Fruit fly (Drosophila melanogaster) whole organism, embryonic: ENCODE measurements around the gene Cp36.

Source experiments
- Adf1 ChIP-seq: fragments of 200-800 bp; sonication (Bioruptor generic); IDR thresholded peaks from 2 replicates; pipeline ENCODE4 v1.3.6; 2022; ENCODE audit warnings: missing biosample characterization, missing genetic modification characterization
- Antp ChIP-seq: fragments of 200-800 bp; sonication (Bioruptor generic); optimal IDR thresholded peaks from 3 replicates; lab custom pipeline; 2016; ENCODE audit warnings: missing biosample characterization, missing genetic modification characterization
- Atf6 ChIP-seq: fragments of 200-800 bp; sonication (Bioruptor generic); IDR thresholded peaks from 2 replicates; pipeline ENCODE4 v1.3.6; 2022; ENCODE audit warnings: missing biosample characterization, missing genetic modification characterization
- Bteb2 ChIP-seq: fragments of 200-800 bp; sonication (Bioruptor generic); optimal IDR thresholded peaks from 2 replicates; lab custom pipeline; 2016; ENCODE audit warnings: missing biosample characterization, missing genetic modification characterization
- CG10366 ChIP-seq: fragments of 200-800 bp; sonication (Bioruptor generic); IDR thresholded peaks from 2 replicates; pipeline ENCODE4 v1.3.6; 2022; ENCODE audit warnings: missing biosample characterization, missing genetic modification characterization
- CG12071 ChIP-seq: fragments of 200-800 bp; sonication (Bioruptor generic); optimal IDR thresholded peaks from 3 replicates; lab custom pipeline; 2018; ENCODE audit warnings: missing biosample characterization, mild to moderate bottlenecking, missing genetic modification characterization
- CG16779 ChIP-seq: fragments of 200-800 bp; sonication (Bioruptor generic); IDR thresholded peaks from 2 replicates; pipeline ENCODE4 v1.3.6; 2022; ENCODE audit warnings: missing biosample characterization, missing genetic modification characterization
- CG16863 ChIP-seq: fragments of 200-800 bp; sonication (Bioruptor generic); optimal IDR thresholded peaks from 3 replicates; lab custom pipeline; 2016; ENCODE audit warnings: missing biosample characterization, missing genetic modification characterization
- CG17802 ChIP-seq: fragments of 200-800 bp; sonication (Bioruptor generic); optimal IDR thresholded peaks from 2 replicates; lab custom pipeline; 2018; ENCODE audit warnings: missing biosample characterization, mild to moderate bottlenecking, missing genetic modification characterization, moderate library complexity
- CG2129 ChIP-seq: fragments of 200-800 bp; sonication (Bioruptor generic); IDR thresholded peaks from 2 replicates; pipeline ENCODE4 v1.3.6; 2022; ENCODE audit warnings: missing biosample characterization, missing genetic modification characterization; ENCODE audit not compliant: partially characterized antibody
- CG5180 ChIP-seq: fragments of 200-800 bp; sonication (Bioruptor generic); optimal IDR thresholded peaks from 3 replicates; lab custom pipeline; 2017; ENCODE audit warnings: missing biosample characterization, missing genetic modification characterization, mild to moderate bottlenecking, moderate library complexity, missing genetic modification reagents
- CG6689 ChIP-seq: fragments of 200-800 bp; sonication (Bioruptor generic); IDR thresholded peaks from 2 replicates; pipeline ENCODE4 v1.3.6; 2022; ENCODE audit warnings: missing biosample characterization, missing genetic modification characterization
- CG6791 ChIP-seq: fragments of 200-800 bp; sonication (Bioruptor generic); IDR thresholded peaks from 3 replicates; pipeline ENCODE4 v1.3.6; 2022; ENCODE audit warnings: missing biosample characterization, missing genetic modification characterization; ENCODE audit not compliant: partially characterized antibody
- CG7745 ChIP-seq: fragments of 200-800 bp; sonication (Bioruptor generic); optimal IDR thresholded peaks from 2 replicates; lab custom pipeline; 2018; ENCODE audit warnings: missing biosample characterization, mild to moderate bottlenecking, missing genetic modification characterization, moderate library complexity
- CG9609 ChIP-seq: fragments of 200-800 bp; sonication (Bioruptor generic); optimal IDR thresholded peaks from 3 replicates; lab custom pipeline; 2016; ENCODE audit warnings: missing biosample characterization, missing genetic modification characterization
- Chrac-16 ChIP-seq: fragments of 200-800 bp; sonication (Bioruptor generic); optimal IDR thresholded peaks from 3 replicates; lab custom pipeline; 2016; ENCODE audit warnings: missing biosample characterization, missing genetic modification characterization
- CkIIα-i1 ChIP-seq: fragments of 200-800 bp; sonication (Bioruptor generic); IDR thresholded peaks from 2 replicates; pipeline ENCODE4 v1.3.6; 2022; ENCODE audit warnings: missing biosample characterization, missing genetic modification characterization
- Dbx ChIP-seq: fragments of 200-800 bp; sonication (Bioruptor generic); IDR thresholded peaks from 3 replicates; pipeline ENCODE4 v1.3.6; 2022; ENCODE audit warnings: missing biosample characterization, missing genetic modification characterization
- Dfd ChIP-seq, 2 experiments: fragments of >200 bp; optimal IDR thresholded peaks; 2 replicates each; lab custom pipeline; 2017; ENCODE audit warnings: missing biosample characterization in 2 of 2, missing genetic modification characterization in 2 of 2
- Dp ChIP-seq: fragments of 200-800 bp; sonication (Bioruptor generic); optimal IDR thresholded peaks from 2 replicates; lab custom pipeline; 2018; ENCODE audit warnings: missing biosample characterization, mild to moderate bottlenecking, missing genetic modification characterization, moderate library complexity
- MESR4 ChIP-seq: fragments of 200-800 bp; sonication (Bioruptor generic); optimal IDR thresholded peaks from 2 replicates; lab custom pipeline; 2018; ENCODE audit warnings: missing biosample characterization, mild to moderate bottlenecking, missing genetic modification characterization, moderate library complexity
- NC2α ChIP-seq: fragments of 200-800 bp; sonication (Bioruptor generic); optimal IDR thresholded peaks from 2 replicates; lab custom pipeline; 2016; ENCODE audit warnings: missing biosample characterization, missing genetic modification characterization
- Oaz ChIP-seq: fragments of 200-800 bp; sonication (Bioruptor generic); IDR thresholded peaks from 2 replicates; pipeline ENCODE4 v1.3.6; 2022; ENCODE audit warnings: missing biosample characterization, missing genetic modification characterization
- Opbp ChIP-seq: fragments of 200-800 bp; sonication (Bioruptor generic); IDR thresholded peaks from 3 replicates; pipeline ENCODE4 v1.3.6; 2022; ENCODE audit warnings: missing biosample characterization, missing genetic modification characterization; ENCODE audit not compliant: partially characterized antibody
- Vsx1 ChIP-seq: fragments of 200-800 bp; sonication (Bioruptor generic); optimal IDR thresholded peaks from 2 replicates; lab custom pipeline; 2017; ENCODE audit warnings: missing biosample characterization, mild to moderate bottlenecking, missing genetic modification characterization, missing genetic modification reagents
- YL-1 ChIP-seq: fragments of 200-800 bp; sonication (Bioruptor generic); optimal IDR thresholded peaks from 3 replicates; lab custom pipeline; 2017; ENCODE audit warnings: missing biosample characterization, mild to moderate bottlenecking, missing genetic modification characterization
- al ChIP-seq: fragments of 200-800 bp; sonication (Bioruptor generic); IDR thresholded peaks from 2 replicates; pipeline ENCODE4 v1.3.6; 2022; ENCODE audit warnings: missing biosample characterization, missing genetic modification characterization
- br ChIP-seq: fragments of >200 bp; optimal IDR thresholded peaks from 2 replicates; lab custom pipeline; 2017
- btn ChIP-seq: fragments of 200-800 bp; sonication (Bioruptor generic); optimal IDR thresholded peaks from 2 replicates; lab custom pipeline; 2016; ENCODE audit warnings: missing biosample characterization, missing genetic modification characterization
- cg ChIP-seq: fragments of 200-800 bp; sonication (Bioruptor generic); optimal IDR thresholded peaks from 3 replicates; lab custom pipeline; 2019; ENCODE audit warnings: missing biosample characterization, mild to moderate bottlenecking, missing genetic modification characterization, moderate library complexity
- chif ChIP-seq, 2 experiments: fragments of 200-800 bp; sonication (Bioruptor generic); optimal IDR thresholded peaks; 3 replicates each; lab custom pipeline; 2016; ENCODE audit warnings: missing biosample characterization in 2 of 2, missing genetic modification characterization in 2 of 2
- chm ChIP-seq: fragments of 200-800 bp; sonication (Bioruptor generic); IDR thresholded peaks from 2 replicates; pipeline ENCODE4 v1.3.6; 2022; ENCODE audit warnings: missing biosample characterization, missing genetic modification characterization
- croc ChIP-seq: fragments of 200-800 bp; sonication (Bioruptor generic); conservative IDR thresholded peaks from 3 replicates; pipeline ENCODE4 v1.3.6; 2022; ENCODE audit warnings: missing biosample characterization, missing genetic modification characterization
- da ChIP-seq: fragments of 200-800 bp; sonication (Bioruptor generic); optimal IDR thresholded peaks from 2 replicates; lab custom pipeline; 2016; ENCODE audit warnings: missing biosample characterization, missing genetic modification characterization
- fd96Cb ChIP-seq: fragments of 200-800 bp; sonication (Bioruptor generic); optimal IDR thresholded peaks from 2 replicates; lab custom pipeline; 2018; ENCODE audit warnings: missing biosample characterization, mild to moderate bottlenecking, missing genetic modification characterization, moderate library complexity
- fu2 ChIP-seq: fragments of 200-800 bp; sonication (Bioruptor generic); optimal IDR thresholded peaks from 2 replicates; lab custom pipeline; 2016; ENCODE audit warnings: missing biosample characterization, missing genetic modification characterization
- gcm2 ChIP-seq: fragments of 200-800 bp; sonication (Bioruptor generic); optimal IDR thresholded peaks from 2 replicates; lab custom pipeline; 2016; ENCODE audit warnings: missing biosample characterization, missing genetic modification characterization
- h ChIP-seq: fragments of >200 bp; optimal IDR thresholded peaks from 2 replicates; lab custom pipeline; 2017
- ham ChIP-seq: fragments of 200-800 bp; sonication (Bioruptor generic); IDR thresholded peaks from 2 replicates; pipeline ENCODE4 v1.3.6; 2022; ENCODE audit warnings: missing biosample characterization, missing genetic modification characterization
- hth ChIP-seq: fragments of >200 bp; optimal IDR thresholded peaks from 2 replicates; lab custom pipeline; 2017; ENCODE audit warnings: inconsistent platforms
- jing ChIP-seq: fragments of 200-800 bp; sonication (Bioruptor generic); optimal IDR thresholded peaks from 2 replicates; lab custom pipeline; 2018; ENCODE audit warnings: missing biosample characterization, mild to moderate bottlenecking, missing genetic modification characterization
- lab ChIP-seq: fragments of 200-800 bp; sonication (Bioruptor generic); optimal IDR thresholded peaks from 3 replicates; lab custom pipeline; 2017; ENCODE audit warnings: missing biosample characterization, missing genetic modification characterization, mild to moderate bottlenecking, moderate library complexity, missing genetic modification reagents
- lmd ChIP-seq: fragments of 200-800 bp; sonication (Bioruptor generic); IDR thresholded peaks from 2 replicates; pipeline ENCODE4 v1.3.6; 2022; ENCODE audit warnings: missing biosample characterization, missing genetic modification characterization
- luna ChIP-seq: fragments of 200-800 bp; sonication (Bioruptor generic); optimal IDR thresholded peaks from 2 replicates; lab custom pipeline; 2016; ENCODE audit warnings: missing biosample characterization, missing genetic modification characterization
- mam ChIP-seq: fragments of 200-800 bp; sonication (Bioruptor generic); optimal IDR thresholded peaks from 3 replicates; lab custom pipeline; 2016; ENCODE audit warnings: missing biosample characterization, missing genetic modification characterization
- pfk ChIP-seq: fragments of 200-800 bp; sonication (Bioruptor generic); optimal IDR thresholded peaks from 2 replicates; lab custom pipeline; 2018; ENCODE audit warnings: missing biosample characterization, mild to moderate bottlenecking, missing genetic modification characterization, moderate library complexity
- psq ChIP-seq: fragments of 200-800 bp; sonication (Bioruptor generic); optimal IDR thresholded peaks from 2 replicates; lab custom pipeline; 2017; ENCODE audit warnings: missing biosample characterization, missing genetic modification characterization
- rib ChIP-seq: fragments of 200-800 bp; sonication (Bioruptor generic); IDR thresholded peaks from 2 replicates; pipeline ENCODE4 v1.3.6; 2022; ENCODE audit warnings: missing biosample characterization, missing genetic modification characterization
- shn ChIP-seq: fragments of 200-800 bp; sonication (Bioruptor generic); optimal IDR thresholded peaks from 3 replicates; lab custom pipeline; 2016; ENCODE audit warnings: missing biosample characterization, missing genetic modification characterization
- trem ChIP-seq: fragments of 200-800 bp; optimal IDR thresholded peaks from 3 replicates; lab custom pipeline; 2019; ENCODE audit warnings: missing biosample characterization, mild to moderate bottlenecking, missing genetic modification characterization, moderate library complexity
- unpg ChIP-seq: fragments of 200-800 bp; sonication (Bioruptor generic); optimal IDR thresholded peaks from 3 replicates; lab custom pipeline; 2018; ENCODE audit warnings: missing biosample characterization, mild to moderate bottlenecking, missing genetic modification characterization, moderate library complexity

Gene Cp36

dm6 chrX:8464378-8465036 lies 14.6 kb upstream of the Cp36 start, which contains the start of gene Sptr (continued):
- peak; percentile 91 for TF ChIP-seq Dbx (GFP tag; lab: Robert Waterston, UW)
- TF ChIP-seq CG17802 (tag; lab: Kevin White, UChicago) = peak; percentile 7
- TF ChIP-seq btn (GFP tag; lab: Kevin White, UChicago) = no peak
- TF ChIP-seq Oaz (GFP tag; lab: Robert Waterston, UW) = peak; percentile 74
- no peak for TF ChIP-seq br (lab: Kevin White, UChicago)
- no peak for TF ChIP-seq MESR4 (GFP tag; lab: Kevin White, UChicago)
- peak; percentile 74 for TF ChIP-seq CG16779 (GFP tag; lab: Robert Waterston, UW)
- peak; percentile 41; the same call in 1 of the 3 replicates for TF ChIP-seq croc (GFP tag; lab: Robert Waterston, UW)
- peak; percentile 71 for TF ChIP-seq CG5180 (GFP tag; lab: Kevin White, UChicago)
- no peak for TF ChIP-seq gcm2 (GFP tag; lab: Kevin White, UChicago)
- TF ChIP-seq CG2129 (GFP tag; lab: Robert Waterston, UW) = no peak
- no peak for TF ChIP-seq Opbp (GFP tag; lab: Robert Waterston, UW)
- peak; percentile 82 for TF ChIP-seq Bteb2 (GFP tag; lab: Kevin White, UChicago)
- TF ChIP-seq hth = no peak
- TF ChIP-seq CG6791 (GFP tag; lab: Robert Waterston, UW) = no peak
- no peak for TF ChIP-seq CG7745 (tag; lab: Kevin White, UChicago)
- TF ChIP-seq unpg (GFP tag; lab: Kevin White, UChicago) = peak; percentile 92
- TF ChIP-seq Vsx1 (GFP tag; lab: Kevin White, UChicago) = peak; percentile 69
- peak; percentile 72 for TF ChIP-seq Chrac-16 (GFP tag; lab: Kevin White, UChicago)
- no peak for TF ChIP-seq Dp (GFP tag; lab: Kevin White, UChicago)
- TF ChIP-seq pfk (GFP tag; lab: Kevin White, UChicago) = no peak
- peak; percentile 51 for TF ChIP-seq psq (GFP tag; lab: Kevin White, UChicago)
- TF ChIP-seq YL-1 = peak; percentile 43
- peak; percentile 65 for TF ChIP-seq luna (GFP tag; lab: Kevin White, UChicago)
- peak; percentile 89 for TF ChIP-seq CG6689 (GFP tag; lab: Robert Waterston, UW)
- peak; percentile 74; the same call in 1 of the 2 replicates for TF ChIP-seq chm (GFP tag; lab: Robert Waterston, UW)
- peak; percentile 57 to 58 for TF ChIP-seq chif (GFP tag; optimal IDR thresholded peaks at IDR 0.05; lab: Kevin White, UChicago)
- peak; percentile 84 for TF ChIP-seq rib (GFP tag; lab: Robert Waterston, UW)
- TF ChIP-seq trem (tag; lab: Kevin White, UChicago) = peak; percentile 42
- TF ChIP-seq jing (GFP tag; lab: Kevin White, UChicago) = peak; percentile 66
- peak; percentile 87 for TF ChIP-seq CG10366 (GFP tag; lab: Robert Waterston, UW)
- peak; percentile 74 for TF ChIP-seq Adf1 (GFP tag; lab: Robert Waterston, UW)
- TF ChIP-seq mam (GFP tag; lab: Kevin White, UChicago) = peak; percentile 86
- TF ChIP-seq cg (GFP tag; lab: Kevin White, UChicago) = no peak
- peak; percentile 23 for TF ChIP-seq shn
- peak; percentile 69 for TF ChIP-seq fd96Cb (tag; lab: Kevin White, UChicago)
- TF ChIP-seq Dfd (GFP tag; optimal IDR thresholded peaks at IDR 0.05; lab: Kevin White, UChicago) = no peak
- peak; percentile 64 for TF ChIP-seq Antp (GFP tag; lab: Kevin White, UChicago)
- no peak for TF ChIP-seq NC2α
- peak; percentile 73 for TF ChIP-seq CG12071 (GFP tag; lab: Kevin White, UChicago)
- TF ChIP-seq lmd (GFP tag; lab: Robert Waterston, UW) = peak; percentile 92
- peak; percentile 47 for TF ChIP-seq CG9609 (GFP tag; lab: Kevin White, UChicago)
- TF ChIP-seq lab = peak; percentile 96
- no peak for TF ChIP-seq da (GFP tag; lab: Kevin White, UChicago)
- TF ChIP-seq h = no peak
- TF ChIP-seq Atf6 (GFP tag; lab: Robert Waterston, UW) = peak; percentile 95
- peak; percentile 88 for TF ChIP-seq al (GFP tag; lab: Robert Waterston, UW)
- TF ChIP-seq ham (GFP tag; lab: Robert Waterston, UW) = peak; percentile 60; the same call in 1 of the 2 replicates
- TF ChIP-seq CkIIα-i1 (GFP tag; lab: Robert Waterston, UW) = no peak
- peak; percentile 64 for TF ChIP-seq fu2 (GFP tag; lab: Kevin White, UChicago)
- peak; percentile 57 for TF ChIP-seq CG16863 (GFP tag; lab: Kevin White, UChicago)
